Worm (Caenorhabditis elegans): ENCODE measurements around the gene ZC239.6.

- TF ChIP-seq fkh-6 (tag; optimal IDR thresholded peaks at IDR 0.05) (no peak), unc-86 (tag; optimal IDR thresholded peaks at IDR 0.05) (no peak), elt-2 (tag; optimal IDR thresholded peaks at IDR 0.05) (no peak), pag-3 (tag; optimal IDR thresholded peaks at IDR 0.05; ENCODE audit: borderline replicate concordance) (no peak), fkh-10 (GFP tag; optimal IDR thresholded peaks at IDR 0.05) (no peak), eyg-1 (tag; optimal IDR thresholded peaks at IDR 0.05) (no peak), ceh-2 (tag; optimal IDR thresholded peaks at IDR 0.05) (no peak), lin-11 (tag; optimal IDR thresholded peaks at IDR 0.05) (no peak)
These were observed 752 bp upstream of the ZC239.6 start, which contains the start of gene sdz-35 for ce11 chrII:3208679-3209078.

All from whole organism, late embryonic.